Worm (Caenorhabditis elegans): Measurements from ENCODE around the gene K08D8.6.

Gene K08D8.6

ce11 chrIV:12903687-12904086 is 13.4 kb upstream of the K08D8.6 start:
- TF ChIP-seq unc-39 (tag; optimal IDR thresholded peaks at IDR 0.05) (no peak), hlh-1 (tag; optimal IDR thresholded peaks at IDR 0.05) (no peak), nhr-76 (tag; optimal IDR thresholded peaks at IDR 0.05) (no peak), lin-32 (GFP tag; optimal IDR thresholded peaks at IDR 0.05) (no peak), sptf-1 (tag; optimal IDR thresholded peaks at IDR 0.05) (no peak), mls-2 (tag; optimal IDR thresholded peaks at IDR 0.05) (no peak), mab-5 (tag; optimal IDR thresholded peaks at IDR 0.05) (no peak), ceh-83 (GFP tag; optimal IDR thresholded peaks at IDR 0.05) (no peak)

ce11 chrIV:12902430-12903110 is 12.3 kb upstream of the K08D8.6 start, which contains the start of gene K08D8.2:
TSS of gene K08D8.2 (plus strand) at chrIV:12903060.
- TF ChIP-seq ces-1 (GFP tag; optimal IDR thresholded peaks at IDR 0.05), result no peak
- no peak for TF ChIP-seq elt-3 (tag; optimal IDR thresholded peaks at IDR 0.05)
- no peak for TF ChIP-seq ceh-43 (GFP tag; optimal IDR thresholded peaks at IDR 0.05)
- TF ChIP-seq mls-2 (tag; optimal IDR thresholded peaks at IDR 0.05), result no peak
- no peak for TF ChIP-seq lsy-2 (tag; optimal IDR thresholded peaks at IDR 0.05)
- no peak for TF ChIP-seq zip-8 (tag; optimal IDR thresholded peaks at IDR 0.05)

DNA sequence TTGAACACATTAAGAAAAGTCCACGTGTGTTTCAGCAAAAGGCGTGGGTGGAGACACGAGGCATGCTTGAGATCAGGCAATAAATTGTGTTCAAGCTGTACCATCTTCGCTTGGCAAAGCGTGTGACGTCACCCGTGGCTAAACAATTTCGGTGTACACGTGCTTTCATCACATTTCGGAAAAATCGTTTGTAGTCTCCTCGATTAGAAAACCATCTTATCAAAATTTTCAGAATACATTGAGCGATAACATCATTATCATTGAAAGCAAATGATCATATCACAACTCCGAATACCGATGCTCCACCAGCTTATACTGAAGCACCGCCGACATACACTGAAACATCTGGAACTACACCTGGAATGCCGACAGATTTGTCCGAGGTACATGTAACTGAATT is 11.3 kb upstream of the K08D8.6 start:
- TF ChIP-seq cnd-1 (tag; optimal IDR thresholded peaks at IDR 0.05) (no peak), nhr-28 (tag; optimal IDR thresholded peaks at IDR 0.05) (no peak), lsy-2 (tag; optimal IDR thresholded peaks at IDR 0.05) (no peak), mep-1 (tag; optimal IDR thresholded peaks at IDR 0.05) (no peak), flh-1 (GFP tag; optimal IDR thresholded peaks at IDR 0.05) (no peak), unc-62 (GFP tag; optimal IDR thresholded peaks at IDR 0.05) (no peak), snpc-4 (tag; optimal IDR thresholded peaks at IDR 0.05) (no peak), ztf-11 (tag; optimal IDR thresholded peaks at IDR 0.05) (no peak), M03D4.4 (tag; optimal IDR thresholded peaks at IDR 0.05) (no peak), blmp-1 (tag; optimal IDR thresholded peaks at IDR 0.05) (no peak), nhr-2 (tag; optimal IDR thresholded peaks at IDR 0.05) (no peak), lin-32 (GFP tag; optimal IDR thresholded peaks at IDR 0.05) (no peak), bed-3 (GFP tag; optimal IDR thresholded peaks at IDR 0.05) (no peak), hlh-1 (tag; optimal IDR thresholded peaks at IDR 0.05) (no peak), elt-1 (tag; optimal IDR thresholded peaks at IDR 0.05; ENCODE audit: borderline replicate concordance, insufficient read depth) (no peak), lin-13 (tag; optimal IDR thresholded peaks at IDR 0.05) (no peak), elt-3 (tag; optimal IDR thresholded peaks at IDR 0.05) (no peak)

DNA sequence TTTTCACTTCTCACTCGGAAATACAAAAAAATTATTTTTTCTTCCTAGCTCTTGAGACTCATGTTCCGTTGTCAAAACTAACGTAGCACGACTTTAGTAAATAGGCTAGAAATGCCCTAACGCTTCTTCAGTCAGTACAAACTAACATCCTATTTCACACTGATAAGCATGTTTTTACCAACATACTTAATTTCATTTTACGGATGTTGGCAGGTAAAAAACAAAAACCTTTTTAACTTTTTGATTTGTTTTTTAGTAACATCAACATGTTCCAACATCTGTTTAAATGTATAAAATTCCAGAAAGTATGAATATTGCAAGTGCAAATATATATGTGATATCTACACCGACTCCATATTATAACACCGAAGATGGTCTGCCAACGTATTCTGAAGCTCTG is 10.0 kb upstream of the K08D8.6 start, which contains the start of gene K08D8.10:
Gene K08D8.10, plus strand, starts transcription at position 301 of the 400 bp plus-strand sequence.
- TF ChIP-seq flh-1 (GFP tag; optimal IDR thresholded peaks at IDR 0.05), result no peak
- no peak for TF ChIP-seq mls-2 (tag; optimal IDR thresholded peaks at IDR 0.05)
- no peak for TF ChIP-seq unc-120 (tag; optimal IDR thresholded peaks at IDR 0.05; ENCODE audit: poor library complexity, severe bottlenecking)
- no peak for TF ChIP-seq nhr-12 (tag; optimal IDR thresholded peaks at IDR 0.05)

DNA sequence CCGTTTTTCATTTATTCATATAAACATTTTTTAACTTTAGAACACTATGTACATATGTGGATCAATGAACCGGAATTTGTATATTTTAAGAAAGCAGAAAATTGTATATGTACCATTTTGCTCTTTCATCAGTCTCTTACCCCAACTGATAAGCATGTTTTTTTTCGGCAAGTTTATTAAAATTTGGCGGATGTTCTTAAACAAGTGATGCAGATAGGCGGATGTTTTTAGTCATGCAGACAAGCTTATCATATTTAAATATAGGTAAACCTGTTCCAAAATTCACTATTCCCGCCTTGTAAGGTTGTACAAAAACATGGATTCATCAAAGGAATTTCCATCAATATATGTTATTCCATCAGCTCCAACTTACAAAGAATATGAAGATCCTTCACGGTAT is 9.1 kb upstream of the K08D8.6 start, which contains the start of gene K08D8.9:
Gene K08D8.9, plus strand, starts transcription at position 301 of the 400 bp plus-strand sequence.
- TF ChIP-seq M03D4.4 (tag; optimal IDR thresholded peaks at IDR 0.05) (no peak), ham-2 (GFP tag; optimal IDR thresholded peaks at IDR 0.05) (no peak), hlh-1 (tag; optimal IDR thresholded peaks at IDR 0.05) (no peak), lin-13 (tag; optimal IDR thresholded peaks at IDR 0.05) (no peak), drap-1 (GFP tag; optimal IDR thresholded peaks at IDR 0.05) (no peak)

- no peak for TF ChIP-seq bed-3 (GFP tag; optimal IDR thresholded peaks at IDR 0.05)
- TF ChIP-seq cnd-1 (tag; optimal IDR thresholded peaks at IDR 0.05), result no peak
- TF ChIP-seq lin-32 (GFP tag; optimal IDR thresholded peaks at IDR 0.05), result no peak
- TF ChIP-seq elt-1 (tag; optimal IDR thresholded peaks at IDR 0.05; ENCODE audit: borderline replicate concordance, insufficient read depth), result no peak
- no peak for TF ChIP-seq nhr-2 (tag; optimal IDR thresholded peaks at IDR 0.05)
- TF ChIP-seq pha-4 (tag; optimal IDR thresholded peaks at IDR 0.05), result no peak
- no peak for TF ChIP-seq ces-1 (GFP tag; optimal IDR thresholded peaks at IDR 0.05)
- TF ChIP-seq nhr-28 (tag; optimal IDR thresholded peaks at IDR 0.05), result no peak
- no peak for TF ChIP-seq unc-39 (tag; optimal IDR thresholded peaks at IDR 0.05)
- no peak for TF ChIP-seq nhr-12 (tag; optimal IDR thresholded peaks at IDR 0.05)
These were observed 8.5 kb upstream of the K08D8.6 start for ce11 chrIV:12898823-12899222.
